Worm (Caenorhabditis elegans): ENCODE results near the gene F18C5.5.

Gene F18C5.5

ce11 chrII:6568707-6569106 lies 2.2 kb upstream of the F18C5.5 start, which contains the start of gene sra-27 (continued):
- no peak for TF ChIP-seq hlh-30 (tag; optimal IDR thresholded peaks at IDR 0.05; ENCODE audit: insufficient read depth)
- no peak for TF ChIP-seq mdl-1 (tag; optimal IDR thresholded peaks at IDR 0.05)
- TF ChIP-seq daf-19 (GFP tag; conservative IDR thresholded peaks at IDR 0.05) = no peak
- no peak for TF ChIP-seq mes-2 (tag; optimal IDR thresholded peaks at IDR 0.05; ENCODE audit: poor library complexity, severe bottlenecking)
- no peak for TF ChIP-seq nhr-48 (tag; optimal IDR thresholded peaks at IDR 0.05)

DNA sequence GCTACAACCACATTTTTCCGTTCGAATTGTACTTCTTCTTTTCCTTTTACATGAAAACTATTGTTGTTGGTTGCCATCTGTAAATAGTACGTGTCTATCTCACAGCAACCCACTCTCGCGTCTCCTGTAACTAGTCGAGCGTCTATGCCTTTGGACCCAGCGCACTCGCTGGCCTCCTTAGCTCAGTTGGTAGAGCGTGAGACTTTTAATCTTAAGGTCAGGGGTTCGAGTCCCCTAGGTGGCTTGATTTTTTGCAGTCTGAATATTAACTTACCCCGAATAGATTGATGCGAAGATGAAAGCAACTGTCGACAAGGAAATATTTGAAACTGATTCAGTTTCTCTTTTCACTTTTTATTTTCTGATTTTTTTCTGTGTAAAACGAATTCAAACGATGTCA lies 1.5 kb downstream of the F18C5.5 start, which contains the start of gene mpz-3:
Gene mpz-3 (minus strand): TSS at position 320 of the 400 bp plus-strand sequence.
- TF ChIP-seq nhr-102 (tag; optimal IDR thresholded peaks at IDR 0.05) (peak; percentile 62), tra-1 (GFP tag; IDR thresholded peaks at IDR 0.05) (0 out of 2 replicates have a peak, but pooled peaks have one; percentile 29), saeg-2 (GFP tag; IDR thresholded peaks at IDR 0.05) (no peak), nhr-28 (tag; optimal IDR thresholded peaks at IDR 0.05) (peak; percentile 43), nhr-237 (tag; optimal IDR thresholded peaks at IDR 0.05) (no peak), zfp-2 (tag; optimal IDR thresholded peaks at IDR 0.05) (no peak), spr-3 (GFP tag; optimal IDR thresholded peaks at IDR 0.05) (no peak), F44E2.7 (GFP tag; IDR thresholded peaks at IDR 0.05) (peak; percentile 52; the same call in 1 of the 2 replicates), aly-2 (tag; optimal IDR thresholded peaks at IDR 0.05) (no peak), nhr-48 (tag; optimal IDR thresholded peaks at IDR 0.05) (peak; percentile 26), lin-1 (GFP tag; IDR thresholded peaks at IDR 0.05) (no peak; the same call in 1 of the 2 replicates), gei-8 (GFP tag; optimal IDR thresholded peaks at IDR 0.05) (peak; percentile 15), ctbp-1 (GFP tag; IDR thresholded peaks at IDR 0.05) (peak; percentile 55; the same call in 1 of the 2 replicates), mdl-1 (tag; optimal IDR thresholded peaks at IDR 0.05) (peak in 1 of 2 experiments; percentile 32), ztf-7 (tag; optimal IDR thresholded peaks at IDR 0.05) (peak; percentile 34), attf-4 (tag; optimal IDR thresholded peaks at IDR 0.05) (no peak), ZK546.5 (tag; optimal IDR thresholded peaks at IDR 0.05) (no peak), daf-16 (GFP tag; optimal IDR thresholded peaks at IDR 0.05) (peak in 1 of 2 experiments; percentile 42), daf-16 (tag; optimal IDR thresholded peaks at IDR 0.05) (peak; percentile 36), Y105C5A.15 (GFP tag; IDR thresholded peaks at IDR 0.05) (0 out of 2 replicates have a peak, but pooled peaks have one; percentile 54), madf-9 (GFP tag; conservative IDR thresholded peaks at IDR 0.05) (peak; percentile 67), aha-1 (tag) (peak; percentile 88), snpc-1.2 (GFP tag; IDR thresholded peaks at IDR 0.05) (peak; percentile 49; the same call in 1 of the 2 replicates), hlh-11 (tag; optimal IDR thresholded peaks at IDR 0.05) (no peak), ceh-82 (tag; optimal IDR thresholded peaks at IDR 0.05) (no peak), T20F7.1 (GFP tag; optimal IDR thresholded peaks at IDR 0.05) (peak; percentile 22), ceh-44 (GFP tag; IDR thresholded peaks at IDR 0.05) (peak; percentile 70; the same call in 1 of the 2 replicates), tag-97 (GFP tag; IDR thresholded peaks at IDR 0.05) (no peak), nhr-41 (GFP tag; IDR thresholded peaks at IDR 0.05) (peak; percentile 68; the same call in 1 of the 2 replicates), lim-7 (GFP tag; IDR thresholded peaks at IDR 0.05) (peak; percentile 87), egl-43 (GFP tag; IDR thresholded peaks at IDR 0.05) (no peak), sdz-12 (GFP tag; optimal IDR thresholded peaks at IDR 0.05) (no peak), daf-8 (GFP tag; IDR thresholded peaks at IDR 0.05) (0 out of 2 replicates have a peak, but pooled peaks have one; percentile 37), snpc-4 (tag; optimal IDR thresholded peaks at IDR 0.05) (no peak), hlh-30 (tag; optimal IDR thresholded peaks at IDR 0.05; ENCODE audit: insufficient read depth) (peak; percentile 26), daf-19 (GFP tag; conservative IDR thresholded peaks at IDR 0.05) (0 out of 2 replicates have a peak, but pooled peaks have one; percentile 40), set-16 (GFP tag; IDR thresholded peaks at IDR 0.05) (no peak), mdt-29 (GFP tag; IDR thresholded peaks at IDR 0.05) (peak; percentile 30; the same call in 1 of the 2 replicates), nhr-76 (tag; optimal IDR thresholded peaks at IDR 0.05) (no peak), mxl-2 (GFP tag; conservative IDR thresholded peaks at IDR 0.05) (0 out of 2 replicates have a peak, but pooled peaks have one; percentile 24), nhr-77 (tag; optimal IDR thresholded peaks at IDR 0.05) (peak; percentile 0), pha-4 (GFP tag; IDR thresholded peaks at IDR 0.05) (peak; percentile 68; the same call in 1 of the 2 replicates), pha-4 (tag; optimal IDR thresholded peaks at IDR 0.05) (no peak), ceh-32 (tag; optimal IDR thresholded peaks at IDR 0.05; ENCODE audit: poor library complexity) (no peak), unc-130 (GFP tag; optimal IDR thresholded peaks at IDR 0.05) (peak; percentile 47), rbr-2 (tag; optimal IDR thresholded peaks at IDR 0.05) (peak; percentile 62), hmg-1.1 (GFP tag; IDR thresholded peaks at IDR 0.05) (no peak; the same call in 1 of the 2 replicates)
